Fruit fly (Drosophila melanogaster) S2 (cell line): ENCODE measurements around the gene Mms19.

ENCODE experiments used
- CG8478 ChIP-seq: fragments of >200 bp; optimal IDR thresholded peaks from 2 replicates; lab custom pipeline; 2018
- CTCF ChIP-seq, 2 experiments: fragments of >200 bp; optimal IDR thresholded peaks; 2 replicates each; lab custom pipeline; 2018

The Mms19 gene

dm6 chr3R:5232197-5232607 lies at the start of gene Mms19, which contains the start of gene Kat60:
Gene Mms19 (plus strand): TSS chr3R:5232543.
Gene Kat60 (minus strand): TSS chr3R:5232209.
- TF ChIP-seq CG8478 (lab: Kevin White, UChicago): no peak
- TF ChIP-seq CTCF (optimal IDR thresholded peaks at IDR 0.05; lab: Kevin White, UChicago): peak in 1 of 2 experiments; percentile 2

dm6 chr3R:5187806-5188205 lies 44.5 kb upstream of the Mms19 start:
- no peak for TF ChIP-seq CG8478 (lab: Kevin White, UChicago)
- no peak for TF ChIP-seq CTCF (optimal IDR thresholded peaks at IDR 0.05; lab: Kevin White, UChicago)

DNA sequence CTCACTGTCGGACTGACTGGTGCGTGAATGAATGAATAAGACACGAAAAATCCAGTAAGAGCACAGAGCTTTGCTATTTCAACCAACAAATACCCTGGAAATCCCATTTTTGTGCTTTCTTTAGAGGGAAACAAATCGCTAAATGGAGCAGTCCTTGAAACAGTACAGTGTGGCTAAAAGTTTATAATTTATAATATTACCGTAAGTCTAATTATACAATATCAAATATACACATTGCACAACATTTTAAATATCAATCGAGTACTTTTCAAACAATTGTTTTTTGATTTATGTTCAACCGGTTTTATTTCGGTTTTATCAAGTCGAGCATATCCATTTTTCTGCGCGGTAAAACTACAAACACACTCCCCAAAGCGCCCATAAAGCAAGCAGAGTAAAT lies 39.1 kb upstream of the Mms19 start:
- TF ChIP-seq CTCF (optimal IDR thresholded peaks at IDR 0.05; lab: Kevin White, UChicago): no peak
- no peak for TF ChIP-seq CG8478 (lab: Kevin White, UChicago)

DNA sequence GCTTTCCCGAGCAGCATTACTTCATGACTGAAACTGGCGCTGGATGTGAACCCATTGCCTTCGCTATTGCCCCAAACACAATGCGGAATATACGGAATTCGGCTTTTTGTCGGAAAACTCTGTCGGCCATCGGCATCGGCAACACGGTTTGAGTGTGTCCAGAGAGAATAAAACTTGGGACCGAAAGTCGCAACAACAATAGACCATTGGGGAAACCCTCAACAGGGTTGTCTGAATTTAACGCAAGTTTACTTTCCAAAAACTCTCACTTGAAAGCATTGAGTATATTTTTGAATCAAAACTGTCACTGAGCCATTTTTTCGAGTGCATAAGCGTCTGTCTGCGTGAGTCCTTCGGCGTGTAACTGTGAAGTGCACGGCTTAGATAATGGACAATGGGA lies 34.0 kb upstream of the Mms19 start:
- no peak for TF ChIP-seq CG8478 (lab: Kevin White, UChicago)
- TF ChIP-seq CTCF (optimal IDR thresholded peaks at IDR 0.05; lab: Kevin White, UChicago): no peak

dm6 chr3R:5199581-5199980 lies 32.8 kb upstream of the Mms19 start:
- no peak for TF ChIP-seq CG8478 (lab: Kevin White, UChicago)
- no peak for TF ChIP-seq CTCF (optimal IDR thresholded peaks at IDR 0.05; lab: Kevin White, UChicago)

- TF ChIP-seq CG8478 (lab: Kevin White, UChicago): no peak
- TF ChIP-seq CTCF (optimal IDR thresholded peaks at IDR 0.05; lab: Kevin White, UChicago): no peak
These were observed 28.5 kb upstream of the Mms19 start for dm6 chr3R:5203796-5204195.

dm6 chr3R:5205319-5206033 lies 26.9 kb upstream of the Mms19 start:
- TF ChIP-seq CTCF (optimal IDR thresholded peaks at IDR 0.05; lab: Kevin White, UChicago): no peak
- TF ChIP-seq CG8478 (lab: Kevin White, UChicago): no peak

DNA sequence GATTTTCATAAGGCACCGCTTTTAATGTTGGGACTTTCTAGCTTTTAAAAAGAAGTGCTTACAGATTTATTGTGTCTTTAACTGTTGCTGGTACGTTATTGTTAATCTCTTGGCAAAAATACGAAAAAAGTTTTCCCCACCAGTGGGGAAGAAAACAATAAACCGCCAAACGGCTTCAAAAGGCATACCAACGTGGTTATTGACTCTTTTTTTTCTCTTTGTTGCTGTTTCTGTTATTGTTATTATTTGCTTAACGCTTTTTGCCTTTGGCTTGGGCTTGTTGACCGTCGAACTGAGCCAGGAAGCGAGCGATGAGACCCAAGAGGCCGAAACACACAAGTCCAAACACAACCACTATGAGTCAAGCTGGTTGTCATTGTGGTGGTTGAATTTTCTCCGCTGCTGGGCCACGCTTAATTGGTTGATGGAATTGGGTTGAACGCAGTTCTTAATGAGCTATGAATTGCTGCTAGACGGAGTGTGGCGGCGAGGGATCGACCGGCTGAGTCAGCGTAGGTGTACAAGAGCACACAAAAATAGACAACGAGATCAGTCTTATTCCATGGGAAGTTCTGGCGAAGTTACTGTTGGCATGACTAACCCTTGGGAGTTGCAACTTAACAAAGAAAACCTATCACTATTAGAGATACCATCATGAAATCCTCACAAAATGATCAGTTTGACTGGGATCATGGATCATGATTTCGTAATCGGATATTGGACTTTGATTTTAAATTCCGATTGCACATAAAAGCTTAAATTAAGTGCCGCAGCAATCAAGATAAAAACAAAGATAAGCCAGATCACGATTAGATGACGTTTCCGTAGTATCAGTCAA lies 24.8 kb upstream of the Mms19 start:
- TF ChIP-seq CTCF (optimal IDR thresholded peaks at IDR 0.05; lab: Kevin White, UChicago) (no peak), CG8478 (lab: Kevin White, UChicago) (no peak)

dm6 chr3R:5208115-5208365 lies 24.3 kb upstream of the Mms19 start:
- TF ChIP-seq CG8478 (lab: Kevin White, UChicago): no peak

DNA sequence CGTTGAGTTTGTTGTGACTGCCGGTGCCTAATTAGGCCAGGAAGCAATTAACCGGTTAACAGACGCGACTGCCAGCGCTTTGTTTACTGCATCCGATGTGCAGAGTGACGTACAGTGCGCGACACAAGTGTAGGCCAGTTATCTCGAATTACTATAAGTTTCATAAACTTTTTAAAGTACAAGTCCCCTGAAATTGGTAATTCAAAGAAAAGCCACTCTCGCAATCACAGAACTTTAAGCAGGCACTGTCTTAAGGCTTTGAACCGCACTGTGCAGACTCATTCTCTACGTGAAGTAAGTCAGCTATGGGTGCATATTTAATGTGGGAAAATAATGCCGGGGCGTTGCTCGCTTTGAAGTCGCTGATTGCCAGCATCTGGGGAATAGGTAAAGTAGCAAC lies 22.9 kb upstream of the Mms19 start:
- TF ChIP-seq CG8478 (lab: Kevin White, UChicago): no peak
- no peak for TF ChIP-seq CTCF (optimal IDR thresholded peaks at IDR 0.05; lab: Kevin White, UChicago)

DNA sequence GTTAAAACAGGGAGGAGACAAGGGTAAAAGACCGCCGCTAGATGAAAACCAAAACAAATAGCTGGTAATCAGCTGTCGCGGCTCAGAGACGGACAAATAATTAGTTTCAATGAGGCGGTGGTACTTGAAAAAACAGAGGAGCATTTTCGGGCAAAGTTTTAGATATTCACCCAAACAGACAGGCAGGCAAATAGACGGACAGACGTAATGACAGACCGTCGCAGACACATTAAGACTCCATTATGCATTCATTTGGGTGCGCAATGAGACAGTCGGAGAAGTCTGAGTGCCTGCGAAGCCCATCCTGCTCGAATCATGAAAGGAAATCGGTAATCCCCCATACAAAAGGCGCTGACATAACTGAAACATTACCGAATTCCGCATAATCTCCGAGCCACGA lies 20.9 kb upstream of the Mms19 start:
- TF ChIP-seq CG8478 (lab: Kevin White, UChicago) (no peak), CTCF (optimal IDR thresholded peaks at IDR 0.05; lab: Kevin White, UChicago) (no peak)

- TF ChIP-seq CTCF (optimal IDR thresholded peaks at IDR 0.05; lab: Kevin White, UChicago) (no peak), CG8478 (lab: Kevin White, UChicago) (no peak)
These were observed 20.2 kb upstream of the Mms19 start for dm6 chr3R:5211901-5212758.

- TF ChIP-seq CG8478 (lab: Kevin White, UChicago): no peak
- no peak for TF ChIP-seq CTCF (optimal IDR thresholded peaks at IDR 0.05; lab: Kevin White, UChicago)
These were observed 19.6 kb upstream of the Mms19 start for dm6 chr3R:5212759-5213053.

DNA sequence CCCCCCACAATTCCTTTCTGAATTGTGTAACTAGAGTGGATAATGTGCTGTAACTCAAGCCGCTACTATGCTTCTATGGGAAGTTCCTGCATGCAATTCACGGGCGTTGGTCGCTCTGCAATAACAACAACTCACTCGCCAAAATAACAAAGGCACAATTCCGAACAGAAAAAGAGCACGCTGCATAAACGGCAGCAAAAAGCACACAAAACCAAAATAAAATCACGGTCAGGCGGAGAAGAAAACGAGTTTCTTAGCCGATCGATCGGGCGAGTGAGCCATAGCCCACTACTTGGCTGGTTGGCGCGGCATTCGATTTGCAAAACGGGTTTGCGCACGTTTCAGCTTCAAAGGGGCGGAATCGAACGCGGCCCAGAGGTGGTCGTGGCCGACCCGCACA lies 19.0 kb upstream of the Mms19 start:
- TF ChIP-seq CTCF (optimal IDR thresholded peaks at IDR 0.05; lab: Kevin White, UChicago) (no peak), CG8478 (lab: Kevin White, UChicago) (no peak)
